Worm (Caenorhabditis elegans) whole organism, L1 larva: ENCODE data around the gene C07B5.3.

ENCODE experiments used
- C16A3.4 ChIP-seq: fragments of 150-350 bp; optimal IDR thresholded peaks from 2 replicates; lab custom pipeline; 2014; ENCODE audit warnings: missing biosample characterization, missing genetic modification characterization
- C34B4.2 ChIP-seq: sonication (generic microtip); optimal IDR thresholded peaks from 2 replicates; lab custom pipeline; 2017; ENCODE audit warnings: mild to moderate bottlenecking, missing genetic modification characterization, missing compliant biosample characterization
- alr-1 ChIP-seq: fragments of 200-800 bp; sonication (Bioruptor generic); optimal IDR thresholded peaks from 2 replicates; lab custom pipeline; 2018; ENCODE audit warnings: borderline replicate concordance, mild to moderate bottlenecking, missing genetic modification characterization, missing compliant biosample characterization
- aly-2 ChIP-seq: fragments of 150-350 bp; optimal IDR thresholded peaks from 2 replicates; lab custom pipeline; 2014; ENCODE audit warnings: missing biosample characterization, missing genetic modification characterization
- ama-1 ChIP-seq: fragments of 150-350 bp; optimal IDR thresholded peaks from 2 replicates; lab custom pipeline; 2014
- ceh-8 ChIP-seq: fragments of 200-800 bp; sonication (Bioruptor generic); optimal IDR thresholded peaks from 2 replicates; lab custom pipeline; 2018; ENCODE audit warnings: mild to moderate bottlenecking, missing genetic modification characterization, moderate library complexity, missing compliant biosample characterization
- ceh-88 ChIP-seq: fragments of 200-800 bp; sonication (Bioruptor generic); IDR thresholded peaks from 2 replicates; pipeline ENCODE4 v1.3.6; 2022; ENCODE audit warnings: missing genetic modification characterization, missing compliant biosample characterization
- ces-1 ChIP-seq: fragments of 150-350 bp; optimal IDR thresholded peaks from 2 replicates; lab custom pipeline; 2014; ENCODE audit warnings: missing biosample characterization, missing genetic modification reagents, missing genetic modification characterization
- dpl-1 ChIP-seq, 3 experiments: fragments of 150-350 bp in 2 of 3; sonication (generic microtip) in 1 of 3; optimal IDR thresholded peaks; 2 replicates each; lab custom pipeline; 2014 to 2017; ENCODE audit warnings: missing biosample characterization in 3 of 3, missing genetic modification characterization in 3 of 3, missing genetic modification reagents in 3 of 3
- dsc-1 ChIP-seq: sonication (generic microtip); optimal IDR thresholded peaks from 2 replicates; lab custom pipeline; 2016; ENCODE audit warnings: mild to moderate bottlenecking, missing genetic modification characterization, missing compliant biosample characterization
- efl-1 ChIP-seq, 4 experiments: fragments of 150-350 bp; optimal IDR thresholded peaks in 3 of 4; peaks in 1 of 4; 1 replicate in 1 of 4; 2 replicates in 3 of 4; lab custom pipeline; 2014; ENCODE audit warnings: missing biosample characterization in 2 of 4, missing genetic modification characterization in 2 of 4, missing genetic modification reagents in 2 of 4
- egl-13 ChIP-seq: sonication (generic microtip); optimal IDR thresholded peaks from 2 replicates; lab custom pipeline; 2016; ENCODE audit warnings: missing genotype, missing genetic modification reagents, missing genetic modification characterization, missing compliant biosample characterization
- elt-3 ChIP-seq, 6 experiments: fragments of 150-350 bp in 1 of 6; sonication (generic microtip); optimal IDR thresholded peaks; 2 replicates each; lab custom pipeline; 2017 to 2018; ENCODE audit warnings: missing biosample characterization in 6 of 6, missing genetic modification characterization in 6 of 6, inconsistent platforms in 1 of 6
- ets-5 ChIP-seq: fragments of 200-800 bp; sonication (Bioruptor generic); IDR thresholded peaks from 2 replicates; pipeline ENCODE4 v1.3.6; 2022; ENCODE audit warnings: missing genetic modification characterization, missing compliant biosample characterization
- fkh-8 ChIP-seq: sonication (generic microtip); optimal IDR thresholded peaks from 2 replicates; lab custom pipeline; 2016; ENCODE audit warnings: mild to moderate bottlenecking, missing genetic modification characterization, missing compliant biosample characterization
- fos-1 ChIP-seq: fragments of 150-350 bp; optimal IDR thresholded peaks from 2 replicates; lab custom pipeline; 2014; ENCODE audit warnings: missing biosample characterization, missing genetic modification characterization
- grh-1 ChIP-seq: fragments of 200-800 bp; sonication (Bioruptor generic); IDR thresholded peaks from 2 replicates; pipeline ENCODE4 v1.3.6; 2022; ENCODE audit warnings: missing genetic modification reagents, missing genetic modification characterization, missing compliant biosample characterization
- hpl-2 ChIP-seq: fragments of 150-350 bp; optimal IDR thresholded peaks from 2 replicates; lab custom pipeline; 2014; ENCODE audit warnings: missing biosample characterization, missing genetic modification reagents, missing genetic modification characterization
- irx-1 ChIP-seq: sonication (generic microtip); optimal IDR thresholded peaks from 2 replicates; lab custom pipeline; 2016; ENCODE audit warnings: missing genetic modification characterization, missing compliant biosample characterization
- isw-1 ChIP-seq: fragments of 200-800 bp; sonication (Bioruptor generic); IDR thresholded peaks from 2 replicates; pipeline ENCODE4 v1.3.6; 2022; ENCODE audit warnings: missing genetic modification characterization, missing compliant biosample characterization
- lin-13 ChIP-seq: fragments of 150-350 bp; optimal IDR thresholded peaks from 2 replicates; lab custom pipeline; 2014; ENCODE audit warnings: missing biosample characterization, missing genetic modification reagents, missing genetic modification characterization
- lin-15B ChIP-seq: fragments of 150-350 bp; sonication (generic microtip); optimal IDR thresholded peaks from 3 replicates; lab custom pipeline; 2014; ENCODE audit warnings: missing biosample characterization, missing genetic modification characterization
- lin-35 ChIP-seq, 2 experiments: fragments of 150-350 bp; optimal IDR thresholded peaks; 2 replicates each; lab custom pipeline; 2014; ENCODE audit warnings: missing biosample characterization in 2 of 2, missing genetic modification characterization in 2 of 2, missing genetic modification reagents in 2 of 2
- lir-3 ChIP-seq: sonication (generic microtip); optimal IDR thresholded peaks from 2 replicates; lab custom pipeline; 2016; ENCODE audit warnings: mild to moderate bottlenecking, missing genetic modification characterization, moderate library complexity, missing compliant biosample characterization; ENCODE audit not compliant: poor library complexity
- lsy-2 ChIP-seq, 2 experiments: fragments of 150-350 bp; optimal IDR thresholded peaks; 2 replicates each; lab custom pipeline; 2014; ENCODE audit warnings: missing biosample characterization in 2 of 2, missing genetic modification characterization in 2 of 2
- mab-9 ChIP-seq: fragments of 200-800 bp; sonication (Bioruptor generic); IDR thresholded peaks from 2 replicates; pipeline ENCODE4 v1.3.6; 2022; ENCODE audit warnings: missing genetic modification reagents, missing genetic modification characterization, missing compliant biosample characterization
- mdl-1 ChIP-seq, 2 experiments: fragments of 150-350 bp; optimal IDR thresholded peaks; 2 replicates each; lab custom pipeline; 2014 to 2017; ENCODE audit warnings: missing biosample characterization in 2 of 2, missing genetic modification characterization in 2 of 2, inconsistent platforms in 1 of 2
- mef-2 ChIP-seq: fragments of 150-350 bp; optimal IDR thresholded peaks from 2 replicates; lab custom pipeline; 2014; ENCODE audit warnings: missing biosample characterization, missing genetic modification characterization
- mep-1 ChIP-seq: fragments of 150-350 bp; optimal IDR thresholded peaks from 2 replicates; lab custom pipeline; 2014; ENCODE audit warnings: missing biosample characterization, missing genetic modification characterization
- nhr-11 ChIP-seq: fragments of 150-350 bp; optimal IDR thresholded peaks from 2 replicates; lab custom pipeline; 2014; ENCODE audit warnings: missing biosample characterization, missing genetic modification characterization
- nhr-12 ChIP-seq: sonication (generic microtip); optimal IDR thresholded peaks from 2 replicates; lab custom pipeline; 2017; ENCODE audit warnings: missing biosample characterization, missing genetic modification characterization
- nhr-19 ChIP-seq: fragments of 200-800 bp; sonication (Bioruptor generic); conservative IDR thresholded peaks from 2 replicates; pipeline ENCODE4 v1.3.6; 2022; ENCODE audit warnings: missing genetic modification characterization, missing compliant biosample characterization
- nhr-20 ChIP-seq: sonication (generic microtip); optimal IDR thresholded peaks from 2 replicates; lab custom pipeline; 2016; ENCODE audit warnings: mild to moderate bottlenecking, missing genetic modification characterization, missing compliant biosample characterization
- nhr-28 ChIP-seq: fragments of 150-350 bp; optimal IDR thresholded peaks from 2 replicates; lab custom pipeline; 2014; ENCODE audit warnings: missing biosample characterization, missing genetic modification characterization
- nhr-47 ChIP-seq: sonication (generic microtip); optimal IDR thresholded peaks from 2 replicates; lab custom pipeline; 2016; ENCODE audit warnings: mild to moderate bottlenecking, missing genetic modification characterization, moderate library complexity, missing compliant biosample characterization
- nhr-71 ChIP-seq: sonication (generic microtip); optimal IDR thresholded peaks from 2 replicates; lab custom pipeline; 2016; ENCODE audit warnings: mild to moderate bottlenecking, missing genetic modification characterization, moderate library complexity, missing compliant biosample characterization
- nhr-77 ChIP-seq: fragments of 150-350 bp; optimal IDR thresholded peaks from 2 replicates; lab custom pipeline; 2014; ENCODE audit warnings: missing biosample characterization, missing genetic modification characterization
- nhr-84 ChIP-seq: sonication (generic microtip); optimal IDR thresholded peaks from 2 replicates; lab custom pipeline; 2017; ENCODE audit warnings: missing biosample characterization, missing genetic modification characterization
- nhr-85 ChIP-seq: sonication (generic microtip); peaks from one replicate; lab custom pipeline; 2016; ENCODE audit warnings: missing genetic modification characterization, inconsistent platforms, missing compliant biosample characterization
- nhr-90 ChIP-seq: sonication (generic microtip); optimal IDR thresholded peaks from 2 replicates; lab custom pipeline; 2016; ENCODE audit warnings: mild to moderate bottlenecking, missing genetic modification characterization, missing compliant biosample characterization; ENCODE audit not compliant: poor library complexity
- pax-3 ChIP-seq: fragments of 200-800 bp; sonication (Bioruptor generic); optimal IDR thresholded peaks from 2 replicates; lab custom pipeline; 2018; ENCODE audit warnings: mild to moderate bottlenecking, missing genetic modification characterization, moderate library complexity, missing compliant biosample characterization
- pqm-1 ChIP-seq: sonication (generic microtip); optimal IDR thresholded peaks from 3 replicates; lab custom pipeline; 2017; ENCODE audit warnings: missing biosample characterization, missing genetic modification characterization
- skn-1 ChIP-seq: fragments of 150-350 bp; optimal IDR thresholded peaks from 2 replicates; lab custom pipeline; 2014; ENCODE audit warnings: missing biosample characterization, missing genetic modification characterization
- snpc-4 ChIP-seq: fragments of 150-350 bp; optimal IDR thresholded peaks from 2 replicates; lab custom pipeline; 2014; ENCODE audit warnings: missing biosample characterization, missing genetic modification characterization
- snu-23 ChIP-seq: sonication (generic microtip); optimal IDR thresholded peaks from 2 replicates; lab custom pipeline; 2016; ENCODE audit warnings: missing genetic modification characterization, missing compliant biosample characterization
- sox-4 ChIP-seq: sonication (generic microtip); optimal IDR thresholded peaks from 2 replicates; lab custom pipeline; 2016; ENCODE audit warnings: missing genetic modification characterization, missing compliant biosample characterization
- sptf-1 ChIP-seq: fragments of 150-350 bp; optimal IDR thresholded peaks from 2 replicates; lab custom pipeline; 2014; ENCODE audit warnings: missing biosample characterization, missing genetic modification characterization
- sup-37 ChIP-seq: fragments of 200-800 bp; sonication (Bioruptor generic); optimal IDR thresholded peaks from 2 replicates; lab custom pipeline; 2018; ENCODE audit warnings: mild to moderate bottlenecking, missing genetic modification characterization, missing compliant biosample characterization
- unc-30 ChIP-seq: sonication (generic microtip); optimal IDR thresholded peaks from 2 replicates; lab custom pipeline; 2017; ENCODE audit warnings: missing biosample characterization, missing genetic modification characterization
- unc-62 ChIP-seq: fragments of 150-350 bp; optimal IDR thresholded peaks from 2 replicates; lab custom pipeline; 2014; ENCODE audit warnings: missing biosample characterization, missing genetic modification reagents, missing genetic modification characterization
- unc-86 ChIP-seq: sonication (generic microtip); optimal IDR thresholded peaks from 2 replicates; lab custom pipeline; 2016; ENCODE audit warnings: missing genetic modification characterization, missing compliant biosample characterization
- vab-15 ChIP-seq: sonication (generic microtip); optimal IDR thresholded peaks from 2 replicates; lab custom pipeline; 2017; ENCODE audit warnings: missing genotype, mild to moderate bottlenecking, missing genetic modification characterization, missing compliant biosample characterization
- xbp-1 ChIP-seq: sonication (generic microtip); optimal IDR thresholded peaks from 2 replicates; lab custom pipeline; 2016; ENCODE audit warnings: missing genetic modification characterization, missing compliant biosample characterization
- zag-1 ChIP-seq: fragments of 150-350 bp; optimal IDR thresholded peaks from 2 replicates; lab custom pipeline; 2014; ENCODE audit warnings: missing biosample characterization, missing genetic modification characterization

Gene C07B5.3

DNA sequence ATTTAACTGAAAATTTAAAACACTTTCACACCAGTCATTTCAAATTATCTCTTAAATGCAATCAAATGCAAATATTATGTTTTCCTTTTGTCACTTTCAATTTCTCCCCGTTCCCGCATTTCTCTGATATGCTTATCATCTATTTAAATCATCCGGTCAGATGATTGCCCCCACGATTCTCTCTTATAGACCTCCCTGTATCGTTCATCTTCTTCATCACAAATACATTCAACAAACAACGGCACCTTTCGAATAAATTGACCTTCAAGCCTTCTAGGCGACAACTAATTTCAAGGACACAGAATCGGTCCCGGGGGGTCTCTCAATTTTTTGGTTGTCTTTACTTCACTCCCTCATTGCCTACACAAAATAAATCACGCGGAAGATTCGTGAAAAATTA is 25.9 kb upstream of the C07B5.3 start:
- peak in 2 of 6 experiments; percentile 77 to 91 for TF ChIP-seq elt-3 (tag; optimal IDR thresholded peaks at IDR 0.05; lab: Kevin White, UChicago)
- no peak for TF ChIP-seq sptf-1 (tag; lab: Kevin White, UChicago)
- TF ChIP-seq ceh-88 = no peak
- peak; percentile 47 for TF ChIP-seq nhr-19 (GFP tag; lab: Robert Waterston, UW)
- TF ChIP-seq efl-1 (optimal IDR thresholded peaks at IDR 0.05; lab: Kevin White, UChicago) = no peak
- peak in 1 of 2 experiments; percentile 22 for TF ChIP-seq efl-1 (GFP tag; optimal IDR thresholded peaks at IDR 0.05 in 1 of 2; lab: Kevin White, UChicago)
- no peak for TF ChIP-seq nhr-11 (tag; lab: Kevin White, UChicago)
- TF ChIP-seq mdl-1 (tag; optimal IDR thresholded peaks at IDR 0.05; lab: Kevin White, UChicago) = peak in 1 of 2 experiments; percentile 26
- no peak for TF ChIP-seq alr-1 (tag; lab: Kevin White, UChicago)
- TF ChIP-seq mep-1 (tag; lab: Kevin White, UChicago) = peak; percentile 76
- TF ChIP-seq snpc-4 = no peak
- TF ChIP-seq aly-2 (tag; lab: Kevin White, UChicago) = no peak
- TF ChIP-seq grh-1 (GFP tag; lab: Robert Waterston, UW) = peak; percentile 28; the same call in 1 of the 2 replicates
- TF ChIP-seq lin-15B (tag; lab: Kevin White, UChicago) = no peak
- TF ChIP-seq ces-1 (GFP tag; lab: Kevin White, UChicago) = no peak
- TF ChIP-seq unc-30 (tag; lab: Kevin White, UChicago) = no peak
- TF ChIP-seq lin-13 = no peak
- no peak for TF ChIP-seq ama-1 (lab: Kevin White, UChicago)
- TF ChIP-seq pqm-1 (tag; lab: Kevin White, UChicago) = no peak
- peak; percentile 0 for TF ChIP-seq xbp-1
- no peak for TF ChIP-seq sox-4
- TF ChIP-seq isw-1 = no peak
- TF ChIP-seq skn-1 (tag; lab: Kevin White, UChicago) = peak; percentile 2
- TF ChIP-seq nhr-47 = peak; percentile 29
- TF ChIP-seq pax-3 (tag; lab: Kevin White, UChicago) = no peak
- TF ChIP-seq nhr-85 (tag; lab: Kevin White, UChicago) = peak; percentile 98
- TF ChIP-seq hpl-2 (GFP tag; lab: Kevin White, UChicago) = no peak
- TF ChIP-seq vab-15 (tag; lab: Kevin White, UChicago) = peak; percentile 45
- no peak for TF ChIP-seq dsc-1
- no peak for TF ChIP-seq C34B4.2 (tag; lab: Kevin White, UChicago)
- no peak for TF ChIP-seq unc-62 (GFP tag; lab: Kevin White, UChicago)
- no peak for TF ChIP-seq sup-37 (GFP tag; lab: Kevin White, UChicago)
- no peak for TF ChIP-seq unc-86 (tag; lab: Kevin White, UChicago)
- peak; percentile 10 to 18 for TF ChIP-seq lsy-2 (tag; optimal IDR thresholded peaks at IDR 0.05; lab: Kevin White, UChicago)
- no peak for TF ChIP-seq nhr-84 (tag; lab: Kevin White, UChicago)
- TF ChIP-seq ceh-8 (GFP tag; lab: Kevin White, UChicago) = no peak
- no peak for TF ChIP-seq dpl-1 (GFP tag; optimal IDR thresholded peaks at IDR 0.05; lab: Kevin White, UChicago)
- peak; percentile 78 for TF ChIP-seq snu-23
- TF ChIP-seq nhr-90 (tag; lab: Kevin White, UChicago) = peak; percentile 73
- TF ChIP-seq C16A3.4 (tag; lab: Kevin White, UChicago) = no peak
- peak; percentile 11 to 54 for TF ChIP-seq lin-35 (GFP tag; optimal IDR thresholded peaks at IDR 0.05; lab: Kevin White, UChicago)
- TF ChIP-seq nhr-71 (tag; lab: Kevin White, UChicago) = peak; percentile 78
- no peak for TF ChIP-seq zag-1 (tag; lab: Kevin White, UChicago)
- TF ChIP-seq egl-13 (tag; lab: Kevin White, UChicago) = no peak
- peak; percentile 82 for TF ChIP-seq nhr-20 (tag; lab: Kevin White, UChicago)
- TF ChIP-seq nhr-12 (tag; lab: Kevin White, UChicago) = no peak
- TF ChIP-seq mef-2 (tag; lab: Kevin White, UChicago) = no peak
- TF ChIP-seq ets-5 (GFP tag; lab: Robert Waterston, UW) = no peak
- no peak for TF ChIP-seq lir-3 (tag; lab: Kevin White, UChicago)
- TF ChIP-seq irx-1 (tag; lab: Kevin White, UChicago) = peak; percentile 43
- no peak for TF ChIP-seq nhr-28 (tag; lab: Kevin White, UChicago)
- no peak for TF ChIP-seq fos-1 (tag; lab: Kevin White, UChicago)
- TF ChIP-seq nhr-77 (tag; lab: Kevin White, UChicago) = no peak
- TF ChIP-seq fkh-8 (tag; lab: Kevin White, UChicago) = no peak
- TF ChIP-seq mab-9 (GFP tag; lab: Robert Waterston, UW) = no peak
